Worm (Caenorhabditis elegans) whole organism, L3 larva: Measurements from ENCODE around the gene fbxc-36.

Source experiments
- R02D3.7 ChIP-seq: fragments of 150-350 bp; optimal IDR thresholded peaks from 2 replicates; lab custom pipeline; 2014; ENCODE audit warnings: missing biosample characterization, missing genetic modification characterization
- ZK546.5 ChIP-seq: sonication (generic microtip); optimal IDR thresholded peaks from 2 replicates; lab custom pipeline; 2017; ENCODE audit warnings: missing biosample characterization, missing genetic modification characterization
- aly-2 ChIP-seq: fragments of 150-350 bp; optimal IDR thresholded peaks from 2 replicates; lab custom pipeline; 2014; ENCODE audit warnings: missing biosample characterization, missing genetic modification characterization
- ceh-28 ChIP-seq: fragments of 150-350 bp; optimal IDR thresholded peaks from 2 replicates; lab custom pipeline; 2014; ENCODE audit warnings: missing biosample characterization, missing genetic modification reagents, missing genetic modification characterization
- ceh-9 ChIP-seq: sonication (generic microtip); optimal IDR thresholded peaks from 2 replicates; lab custom pipeline; 2018; ENCODE audit warnings: missing biosample characterization, missing genetic modification characterization
- daf-12 ChIP-seq: fragments of 150-350 bp; optimal IDR thresholded peaks from 2 replicates; lab custom pipeline; 2014; ENCODE audit warnings: missing biosample characterization, missing genetic modification reagents, missing genetic modification characterization
- egl-27 ChIP-seq: sonication (generic microtip); optimal IDR thresholded peaks from 4 replicates; lab custom pipeline; 2017; ENCODE audit warnings: missing biosample characterization, missing genetic modification reagents, missing genetic modification characterization
- elt-1 ChIP-seq: fragments of 150-350 bp; optimal IDR thresholded peaks from 2 replicates; lab custom pipeline; 2014; ENCODE audit warnings: missing biosample characterization, missing genetic modification characterization
- elt-2 ChIP-seq: sonication (generic microtip); optimal IDR thresholded peaks from 2 replicates; lab custom pipeline; 2016; ENCODE audit warnings: missing genetic modification reagents, mild to moderate bottlenecking, missing genetic modification characterization, missing compliant biosample characterization
- elt-3 ChIP-seq, 3 experiments: fragments of 150-350 bp in 1 of 3; sonication (generic microtip) in 2 of 3; optimal IDR thresholded peaks; 2 replicates in 2 of 3; 4 replicates in 1 of 3; lab custom pipeline; 2014 to 2017; ENCODE audit warnings: missing biosample characterization in 3 of 3, missing genetic modification characterization in 3 of 3
- eor-1 ChIP-seq, 2 experiments: fragments of 150-350 bp; optimal IDR thresholded peaks; 2 replicates each; lab custom pipeline; 2014 to 2018; ENCODE audit warnings: missing biosample characterization in 2 of 2, missing genetic modification characterization in 2 of 2
- fkh-10 ChIP-seq: sonication (generic microtip); optimal IDR thresholded peaks from 2 replicates; lab custom pipeline; 2017; ENCODE audit warnings: missing biosample characterization, missing genetic modification reagents, missing genetic modification characterization
- fkh-2 ChIP-seq: fragments of 150-350 bp; optimal IDR thresholded peaks from 2 replicates; lab custom pipeline; 2014; ENCODE audit warnings: missing biosample characterization, missing genetic modification reagents, missing genetic modification characterization
- hmg-11 ChIP-seq: sonication (generic microtip); optimal IDR thresholded peaks from 2 replicates; lab custom pipeline; 2016; ENCODE audit warnings: missing genetic modification characterization, missing compliant biosample characterization
- jun-1 ChIP-seq: fragments of 150-350 bp; optimal IDR thresholded peaks from 2 replicates; lab custom pipeline; 2014; ENCODE audit warnings: missing biosample characterization, missing genetic modification reagents, missing genetic modification characterization
- lin-15B ChIP-seq: fragments of 150-350 bp; optimal IDR thresholded peaks from 2 replicates; lab custom pipeline; 2014; ENCODE audit warnings: missing biosample characterization, missing genetic modification characterization
- lin-39 ChIP-seq: fragments of 150-350 bp; optimal IDR thresholded peaks from 2 replicates; lab custom pipeline; 2018; ENCODE audit warnings: missing biosample characterization, missing genetic modification reagents, missing genetic modification characterization
- mml-1 ChIP-seq: fragments of 150-350 bp; sonication (generic microtip); optimal IDR thresholded peaks from 3 replicates; lab custom pipeline; 2014; ENCODE audit warnings: missing biosample characterization, missing genetic modification characterization
- nfya-1 ChIP-seq: sonication (generic microtip); optimal IDR thresholded peaks from 2 replicates; lab custom pipeline; 2017; ENCODE audit warnings: missing genetic modification characterization, mild to moderate bottlenecking, missing compliant biosample characterization, antibody characterized with exemption, moderate library complexity; ENCODE audit not compliant: insufficient read depth
- nhr-11 ChIP-seq: fragments of 150-350 bp; optimal IDR thresholded peaks from 2 replicates; lab custom pipeline; 2014; ENCODE audit warnings: missing biosample characterization, missing genetic modification characterization
- nhr-12 ChIP-seq: fragments of 150-350 bp; optimal IDR thresholded peaks from 2 replicates; lab custom pipeline; 2014; ENCODE audit warnings: missing biosample characterization, missing genetic modification characterization
- nhr-23 ChIP-seq: fragments of 150-350 bp; optimal IDR thresholded peaks from 2 replicates; lab custom pipeline; 2014; ENCODE audit warnings: missing biosample characterization, missing genetic modification reagents, missing genetic modification characterization
- nhr-25 ChIP-seq: sonication (generic microtip); optimal IDR thresholded peaks from 2 replicates; lab custom pipeline; 2017; ENCODE audit warnings: missing biosample characterization, missing genetic modification characterization
- nhr-28 ChIP-seq: fragments of 150-350 bp; optimal IDR thresholded peaks from 2 replicates; lab custom pipeline; 2014; ENCODE audit warnings: missing biosample characterization, missing genetic modification characterization
- nhr-76 ChIP-seq: fragments of 150-350 bp; sonication (generic microtip); optimal IDR thresholded peaks from 5 replicates; lab custom pipeline; 2014; ENCODE audit warnings: missing biosample characterization, missing genetic modification characterization
- pqm-1 ChIP-seq: fragments of 150-350 bp; optimal IDR thresholded peaks from 2 replicates; lab custom pipeline; 2017; ENCODE audit warnings: missing biosample characterization, missing genetic modification characterization, inconsistent platforms
- sea-2 ChIP-seq: fragments of 150-350 bp; sonication (generic microtip); optimal IDR thresholded peaks from 4 replicates; lab custom pipeline; 2014; ENCODE audit warnings: missing biosample characterization, missing genetic modification reagents, missing genetic modification characterization
- skn-1 ChIP-seq: fragments of 150-350 bp; optimal IDR thresholded peaks from 2 replicates; lab custom pipeline; 2014; ENCODE audit warnings: missing biosample characterization, missing genetic modification characterization
- snpc-4 ChIP-seq: fragments of 150-350 bp; optimal IDR thresholded peaks from 2 replicates; lab custom pipeline; 2014; ENCODE audit warnings: missing biosample characterization, missing genetic modification characterization
- tbx-2 ChIP-seq: sonication (generic microtip); optimal IDR thresholded peaks from 2 replicates; lab custom pipeline; 2016; ENCODE audit warnings: mild to moderate bottlenecking, missing genetic modification characterization, missing compliant biosample characterization
- unc-39 ChIP-seq: sonication (generic microtip); optimal IDR thresholded peaks from 4 replicates; lab custom pipeline; 2017; ENCODE audit warnings: missing biosample characterization, missing genetic modification characterization
- zag-1 ChIP-seq: fragments of 150-350 bp; optimal IDR thresholded peaks from 2 replicates; lab custom pipeline; 2014; ENCODE audit warnings: missing biosample characterization, missing genetic modification characterization
- ztf-11 ChIP-seq: fragments of 150-350 bp; optimal IDR thresholded peaks from 2 replicates; lab custom pipeline; 2014; ENCODE audit warnings: missing biosample characterization, missing genetic modification characterization

Gene fbxc-36

DNA sequence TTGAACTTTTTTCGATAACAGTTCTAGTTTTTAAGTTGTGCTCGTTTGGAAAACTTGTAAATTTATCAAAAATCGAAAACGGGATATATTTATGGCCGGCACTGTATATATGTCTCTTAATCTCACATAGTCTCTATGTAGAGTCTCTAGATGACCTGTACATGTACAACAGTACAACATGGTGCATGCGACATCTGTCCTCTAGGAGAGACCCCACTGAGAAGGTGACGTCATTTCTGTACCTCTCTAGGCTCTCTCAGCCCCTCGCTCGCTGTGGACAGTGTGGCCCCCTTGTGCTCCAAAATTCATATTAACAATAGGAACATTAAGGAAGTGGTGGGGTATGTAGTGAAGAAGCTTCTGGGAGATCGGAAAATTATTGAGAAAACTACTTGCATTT is 3.5 kb upstream of the fbxc-36 start:
- no peak for TF ChIP-seq sea-2 (GFP tag; lab: Kevin White, UChicago)
- TF ChIP-seq daf-12: no peak
- no peak for TF ChIP-seq elt-1
- TF ChIP-seq zag-1: no peak
- no peak for TF ChIP-seq nhr-11 (tag; lab: Kevin White, UChicago)
- TF ChIP-seq egl-27 (tag; lab: Kevin White, UChicago): no peak
- TF ChIP-seq, all 47 proteins: peak for 0

ce11 chrII:938549-938948 is 2.2 kb upstream of the fbxc-36 start, which contains the start of gene R07C3.3:
Gene R07C3.3, plus strand, starts transcription at chrII:938849.
- no peak for TF ChIP-seq nhr-76 (tag; lab: Kevin White, UChicago)
- no peak for TF ChIP-seq nhr-23 (tag; lab: Kevin White, UChicago)
- TF ChIP-seq zag-1: no peak
- TF ChIP-seq R02D3.7 (tag; lab: Kevin White, UChicago): no peak

DNA sequence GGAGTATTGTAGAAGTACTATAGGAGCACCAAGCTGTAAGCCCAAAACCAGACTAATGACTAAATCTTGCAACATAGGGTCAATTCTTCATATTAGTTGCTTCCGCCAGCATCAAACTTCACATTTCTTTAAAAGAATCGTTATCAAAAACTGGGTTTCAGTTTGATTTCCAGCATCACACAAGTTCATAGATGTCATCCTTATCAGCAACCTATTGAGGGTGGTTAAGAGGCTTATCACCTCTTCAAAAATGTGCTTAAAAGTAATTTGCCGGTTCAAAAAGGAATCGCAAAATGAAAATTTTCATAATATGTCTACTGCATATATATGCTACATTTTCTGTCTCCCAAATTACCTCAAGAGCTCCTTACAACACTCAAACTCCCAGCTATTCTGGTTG is 3.0 kb downstream of the fbxc-36 start, which contains the start of gene clec-43:
clec-43 (plus strand) TSS at position 294 of the 400 bp plus-strand sequence.
- TF ChIP-seq mml-1 (no peak), nfya-1 (no peak), pqm-1 (tag; lab: Kevin White, UChicago) (peak; percentile 76), egl-27 (tag; lab: Kevin White, UChicago) (no peak), zag-1 (no peak), elt-2 (tag; lab: Kevin White, UChicago) (peak; percentile 81)

ce11 chrII:948091-948490 is 7.3 kb downstream of the fbxc-36 start, which contains the start of gene fbxc-32:
Gene fbxc-32, minus strand, starts transcription at chrII:948191.
- TF ChIP-seq ceh-9 (tag; lab: Kevin White, UChicago): no peak
- no peak for TF ChIP-seq hmg-11 (tag; lab: Kevin White, UChicago)
- TF ChIP-seq eor-1 (tag; optimal IDR thresholded peaks at IDR 0.05; lab: Kevin White, UChicago): no peak
- TF ChIP-seq tbx-2: no peak
- TF ChIP-seq jun-1 (tag; lab: Kevin White, UChicago): no peak
- no peak for TF ChIP-seq elt-2 (tag; lab: Kevin White, UChicago)
- TF ChIP-seq lin-15B: no peak
- TF ChIP-seq ceh-28 (tag; lab: Kevin White, UChicago): no peak
- TF ChIP-seq aly-2: no peak
- TF ChIP-seq ztf-11: no peak
- TF ChIP-seq nhr-12 (tag; lab: Kevin White, UChicago): no peak
- no peak for TF ChIP-seq nfya-1
- no peak for TF ChIP-seq mml-1
- no peak for TF ChIP-seq R02D3.7 (tag; lab: Kevin White, UChicago)
- no peak for TF ChIP-seq elt-3 (tag; optimal IDR thresholded peaks at IDR 0.05; lab: Kevin White, UChicago)
- no peak for TF ChIP-seq unc-39 (tag; lab: Kevin White, UChicago)
- no peak for TF ChIP-seq fkh-10
- no peak for TF ChIP-seq fkh-2 (tag; lab: Kevin White, UChicago)
- TF ChIP-seq elt-1: no peak
- TF ChIP-seq nhr-28 (tag; lab: Kevin White, UChicago): no peak

ce11 chrII:950374-950773 is 9.6 kb downstream of the fbxc-36 start:
- TF ChIP-seq zag-1 (no peak), jun-1 (tag; lab: Kevin White, UChicago) (no peak), lin-39 (tag; lab: Kevin White, UChicago) (no peak), ceh-28 (tag; lab: Kevin White, UChicago) (no peak), nhr-28 (tag; lab: Kevin White, UChicago) (no peak), ZK546.5 (tag; lab: Kevin White, UChicago) (no peak), nhr-12 (tag; lab: Kevin White, UChicago) (no peak), aly-2 (no peak), hmg-11 (tag; lab: Kevin White, UChicago) (no peak), egl-27 (tag; lab: Kevin White, UChicago) (no peak), eor-1 (tag; optimal IDR thresholded peaks at IDR 0.05; lab: Kevin White, UChicago) (no peak), ztf-11 (no peak), skn-1 (tag; lab: Kevin White, UChicago) (no peak), nhr-11 (tag; lab: Kevin White, UChicago) (no peak), nhr-23 (tag; lab: Kevin White, UChicago) (no peak), pqm-1 (tag; lab: Kevin White, UChicago) (no peak)
- TF ChIP-seq, all 47 proteins: peak for 0

ce11 chrII:953052-953451 is 12.3 kb downstream of the fbxc-36 start:
- TF ChIP-seq nhr-25 (tag; lab: Kevin White, UChicago) (no peak), tbx-2 (no peak), ZK546.5 (tag; lab: Kevin White, UChicago) (no peak), unc-39 (tag; lab: Kevin White, UChicago) (no peak), snpc-4 (tag; lab: Kevin White, UChicago) (no peak), hmg-11 (tag; lab: Kevin White, UChicago) (no peak), zag-1 (no peak), daf-12 (no peak), nhr-12 (tag; lab: Kevin White, UChicago) (no peak), lin-15B (no peak), sea-2 (GFP tag; lab: Kevin White, UChicago) (no peak), ceh-9 (tag; lab: Kevin White, UChicago) (no peak), fkh-10 (no peak), mml-1 (no peak), skn-1 (tag; lab: Kevin White, UChicago) (no peak)
